Fruit fly (Drosophila melanogaster) Kc167 (cell line): Measurements from ENCODE around the gene CG18170.

Experiments
- h ChIP-seq: fragments of >200 bp; optimal IDR thresholded peaks from 3 replicates; lab custom pipeline; 2018; ENCODE audit warnings: missing external identifiers
- insv ChIP-seq: fragments of >200 bp; optimal IDR thresholded peaks from 3 replicates; lab custom pipeline; 2018; ENCODE audit warnings: missing external identifiers
- psq ChIP-seq: fragments of >200 bp; optimal IDR thresholded peaks from 2 replicates; lab custom pipeline; 2017; ENCODE audit warnings: missing external identifiers
- ttk ChIP-seq: sonication (Bioruptor generic); optimal IDR thresholded peaks from 2 replicates; lab custom pipeline; 2017; ENCODE audit warnings: missing external identifiers

DNA sequence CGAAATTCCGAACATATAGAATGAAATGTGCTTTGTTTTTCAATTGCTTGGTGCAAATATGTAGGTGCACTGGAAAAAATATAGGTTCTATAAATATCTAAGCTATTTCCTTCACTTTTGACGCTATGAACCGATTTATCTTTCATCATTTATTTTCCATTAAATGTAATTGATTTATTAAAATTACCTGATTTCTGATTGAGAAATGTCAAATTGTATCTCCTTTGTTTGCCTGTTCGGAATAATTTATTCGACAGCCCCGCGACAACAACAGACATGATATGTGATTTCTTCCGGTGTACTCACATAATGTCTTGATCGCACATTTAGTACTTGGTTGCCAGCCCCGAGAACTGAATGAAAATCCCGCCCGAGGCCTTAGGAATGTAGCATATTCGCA lies 6.9 kb downstream of the CG18170 start:
- TF ChIP-seq h (lab: Kevin White, UChicago) (no peak), ttk (lab: Kevin White, UChicago) (no peak), insv (lab: Kevin White, UChicago) (no peak), psq (lab: Kevin White, UChicago) (no peak)
